Fruit fly (Drosophila melanogaster) whole organism, embryonic: ENCODE results near the gene CG14655.

ENCODE experiments used
- B-H1 ChIP-seq: fragments of 200-800 bp; sonication (Bioruptor generic); IDR thresholded peaks from 3 replicates; pipeline ENCODE4 v1.3.6; 2022; ENCODE audit warnings: missing biosample characterization, missing genetic modification characterization
- BtbVII ChIP-seq: fragments of 200-800 bp; sonication (Bioruptor generic); optimal IDR thresholded peaks from 3 replicates; lab custom pipeline; 2017; ENCODE audit warnings: missing biosample characterization, mild to moderate bottlenecking, missing genetic modification characterization
- CG10979 ChIP-seq: fragments of 200-800 bp; sonication (Bioruptor generic); optimal IDR thresholded peaks from 2 replicates; lab custom pipeline; 2018; ENCODE audit warnings: missing biosample characterization, mild to moderate bottlenecking, missing genetic modification characterization, moderate library complexity
- CG12104 ChIP-seq: fragments of 200-800 bp; sonication (Bioruptor generic); optimal IDR thresholded peaks from 3 replicates; lab custom pipeline; 2016; ENCODE audit warnings: missing biosample characterization, missing genetic modification characterization
- CG12236 ChIP-seq: fragments of 200-800 bp; sonication (Bioruptor generic); optimal IDR thresholded peaks from 2 replicates; lab custom pipeline; 2016; ENCODE audit warnings: missing biosample characterization, missing genetic modification characterization
- CG12769 ChIP-seq: fragments of 200-800 bp; sonication (Bioruptor generic); optimal IDR thresholded peaks from 2 replicates; lab custom pipeline; 2019; ENCODE audit warnings: missing biosample characterization, mild to moderate bottlenecking, missing genetic modification characterization, moderate library complexity
- CG13123 ChIP-seq: fragments of 200-800 bp; sonication (Bioruptor generic); optimal IDR thresholded peaks from 2 replicates; lab custom pipeline; 2016; ENCODE audit warnings: missing biosample characterization, missing genetic modification characterization
- CG16863 ChIP-seq: fragments of 200-800 bp; sonication (Bioruptor generic); optimal IDR thresholded peaks from 3 replicates; lab custom pipeline; 2016; ENCODE audit warnings: missing biosample characterization, missing genetic modification characterization
- CG17568 ChIP-seq: fragments of 200-800 bp; sonication (Bioruptor generic); optimal IDR thresholded peaks from 2 replicates; lab custom pipeline; 2018; ENCODE audit warnings: missing biosample characterization, mild to moderate bottlenecking, missing genetic modification characterization, moderate library complexity
- CG17802 ChIP-seq: fragments of 200-800 bp; sonication (Bioruptor generic); optimal IDR thresholded peaks from 2 replicates; lab custom pipeline; 2018; ENCODE audit warnings: missing biosample characterization, mild to moderate bottlenecking, missing genetic modification characterization, moderate library complexity
- CG18262 ChIP-seq: fragments of 200-800 bp; optimal IDR thresholded peaks from 3 replicates; lab custom pipeline; 2019; ENCODE audit warnings: missing biosample characterization, mild to moderate bottlenecking, missing genetic modification characterization, moderate library complexity
- CG2202 ChIP-seq: fragments of 200-800 bp; sonication (Bioruptor generic); optimal IDR thresholded peaks from 2 replicates; lab custom pipeline; 2018; ENCODE audit warnings: missing biosample characterization, mild to moderate bottlenecking, missing genetic modification characterization
- CG2712 ChIP-seq: fragments of 200-800 bp; optimal IDR thresholded peaks from 3 replicates; lab custom pipeline; 2019; ENCODE audit warnings: missing biosample characterization, mild to moderate bottlenecking, missing genetic modification characterization, moderate library complexity
- CG3065 ChIP-seq: fragments of 200-800 bp; sonication (Bioruptor generic); optimal IDR thresholded peaks from 2 replicates; lab custom pipeline; 2016; ENCODE audit warnings: missing biosample characterization, missing genetic modification characterization
- CG34422 ChIP-seq: fragments of 200-800 bp; sonication (Bioruptor generic); IDR thresholded peaks from 3 replicates; pipeline ENCODE4 v1.3.6; 2022; ENCODE audit warnings: missing biosample characterization, missing genetic modification characterization
- D ChIP-seq, 2 experiments: fragments of 200-800 bp in 1 of 2; fragments of >200 bp in 1 of 2; sonication (Bioruptor generic) in 1 of 2; optimal IDR thresholded peaks; 2 replicates in 1 of 2; 3 replicates in 1 of 2; lab custom pipeline; 2017; ENCODE audit warnings: mild to moderate bottlenecking in 1 of 2, missing biosample characterization in 1 of 2, missing genetic modification characterization in 1 of 2, missing genetic modification reagents in 1 of 2
- Ets65A ChIP-seq: fragments of 200-800 bp; sonication (Bioruptor generic); peaks from one replicate; lab custom pipeline; 2016; ENCODE audit warnings: missing biosample characterization, missing genetic modification characterization
- Fer2 ChIP-seq: fragments of 200-800 bp; sonication (Bioruptor generic); optimal IDR thresholded peaks from 2 replicates; lab custom pipeline; 2018; ENCODE audit warnings: missing biosample characterization, mild to moderate bottlenecking, missing genetic modification characterization, moderate library complexity
- HmgZ ChIP-seq: fragments of 200-800 bp; sonication (Bioruptor generic); optimal IDR thresholded peaks from 2 replicates; lab custom pipeline; 2018; ENCODE audit warnings: missing biosample characterization, mild to moderate bottlenecking, missing genetic modification characterization
- Lpt ChIP-seq: fragments of >200 bp; optimal IDR thresholded peaks from 2 replicates; lab custom pipeline; 2018; ENCODE audit warnings: missing biosample characterization, missing genetic modification characterization
- Myb ChIP-seq: fragments of 200-800 bp; sonication (Bioruptor generic); optimal IDR thresholded peaks from 2 replicates; lab custom pipeline; 2016; ENCODE audit warnings: missing biosample characterization, missing genetic modification characterization
- NK7.1 ChIP-seq: fragments of 200-800 bp; sonication (Bioruptor generic); optimal IDR thresholded peaks from 3 replicates; lab custom pipeline; 2016; ENCODE audit warnings: missing biosample characterization, missing genetic modification characterization
- Oli ChIP-seq: fragments of 200-800 bp; sonication (Bioruptor generic); optimal IDR thresholded peaks from 2 replicates; lab custom pipeline; 2018; ENCODE audit warnings: missing biosample characterization, mild to moderate bottlenecking, missing genetic modification characterization, moderate library complexity
- Six4 ChIP-seq: fragments of 200-800 bp; sonication (Bioruptor generic); optimal IDR thresholded peaks from 2 replicates; lab custom pipeline; 2016; ENCODE audit warnings: missing biosample characterization, missing genetic modification characterization
- Sox100B ChIP-seq: fragments of 200-800 bp; sonication (Bioruptor generic); optimal IDR thresholded peaks from 3 replicates; lab custom pipeline; 2018; ENCODE audit warnings: missing biosample characterization, mild to moderate bottlenecking, missing genetic modification characterization
- Sry-β ChIP-seq: fragments of 200-800 bp; sonication (Bioruptor generic); optimal IDR thresholded peaks from 2 replicates; lab custom pipeline; 2018; ENCODE audit warnings: missing biosample characterization, mild to moderate bottlenecking, missing genetic modification characterization, moderate library complexity
- Vsx1 ChIP-seq: fragments of 200-800 bp; sonication (Bioruptor generic); optimal IDR thresholded peaks from 2 replicates; lab custom pipeline; 2017; ENCODE audit warnings: missing biosample characterization, mild to moderate bottlenecking, missing genetic modification characterization, missing genetic modification reagents
- Xbp1 ChIP-seq: fragments of 200-800 bp; sonication (Bioruptor generic); optimal IDR thresholded peaks from 3 replicates; lab custom pipeline; 2016; ENCODE audit warnings: missing biosample characterization, mild to moderate bottlenecking, missing genetic modification characterization
- YL-1 ChIP-seq: fragments of 200-800 bp; sonication (Bioruptor generic); optimal IDR thresholded peaks from 3 replicates; lab custom pipeline; 2017; ENCODE audit warnings: missing biosample characterization, mild to moderate bottlenecking, missing genetic modification characterization
- chinmo ChIP-seq: fragments of 200-800 bp; sonication (Bioruptor generic); IDR thresholded peaks from 4 replicates; pipeline ENCODE4 v1.3.6; 2022; ENCODE audit warnings: missing biosample characterization, missing genetic modification characterization; ENCODE audit not compliant: partially characterized antibody
- dm ChIP-seq: fragments of 200-800 bp; sonication (Bioruptor generic); optimal IDR thresholded peaks from 3 replicates; lab custom pipeline; 2016; ENCODE audit warnings: missing biosample characterization, missing genetic modification characterization
- dmrt99B ChIP-seq: fragments of 200-800 bp; sonication (Bioruptor generic); optimal IDR thresholded peaks from 2 replicates; lab custom pipeline; 2018; ENCODE audit warnings: missing biosample characterization, mild to moderate bottlenecking, missing genetic modification characterization, moderate library complexity
- ewg ChIP-seq: fragments of 200-800 bp; sonication (Bioruptor generic); optimal IDR thresholded peaks from 3 replicates; lab custom pipeline; 2017; ENCODE audit warnings: mild to moderate bottlenecking, missing biosample characterization, missing genetic modification reagents, missing genetic modification characterization
- fd102C ChIP-seq: fragments of 200-800 bp; sonication (Bioruptor generic); optimal IDR thresholded peaks from 2 replicates; lab custom pipeline; 2018; ENCODE audit warnings: missing biosample characterization, mild to moderate bottlenecking, missing genetic modification characterization, moderate library complexity
- fu2 ChIP-seq: fragments of 200-800 bp; sonication (Bioruptor generic); optimal IDR thresholded peaks from 2 replicates; lab custom pipeline; 2016; ENCODE audit warnings: missing biosample characterization, missing genetic modification characterization
- gem ChIP-seq: fragments of 200-800 bp; sonication (Bioruptor generic); optimal IDR thresholded peaks from 2 replicates; lab custom pipeline; 2019; ENCODE audit warnings: missing biosample characterization, mild to moderate bottlenecking, missing genetic modification characterization, moderate library complexity
- kay ChIP-seq: fragments of 200-800 bp; sonication (Bioruptor generic); optimal IDR thresholded peaks from 2 replicates; lab custom pipeline; 2016; ENCODE audit warnings: missing biosample characterization, missing genetic modification characterization
- maf-S ChIP-seq: fragments of 200-800 bp; sonication (Bioruptor generic); optimal IDR thresholded peaks from 2 replicates; lab custom pipeline; 2016; ENCODE audit warnings: missing biosample characterization, missing genetic modification characterization
- mam ChIP-seq: fragments of 200-800 bp; sonication (Bioruptor generic); optimal IDR thresholded peaks from 3 replicates; lab custom pipeline; 2016; ENCODE audit warnings: missing biosample characterization, missing genetic modification characterization
- mirr ChIP-seq: fragments of 200-800 bp; sonication (Bioruptor generic); optimal IDR thresholded peaks from 3 replicates; lab custom pipeline; 2018; ENCODE audit warnings: missing biosample characterization, mild to moderate bottlenecking, missing genetic modification characterization
- oc ChIP-seq: fragments of 200-800 bp; sonication (Bioruptor generic); optimal IDR thresholded peaks from 2 replicates; lab custom pipeline; 2018; ENCODE audit warnings: missing biosample characterization, mild to moderate bottlenecking, missing genetic modification characterization, moderate library complexity
- pzg ChIP-seq: fragments of 200-800 bp; sonication (Bioruptor generic); optimal IDR thresholded peaks from 3 replicates; lab custom pipeline; 2018; ENCODE audit warnings: missing biosample characterization, mild to moderate bottlenecking, missing genetic modification characterization, moderate library complexity
- run ChIP-seq: fragments of 200-800 bp; sonication (Bioruptor generic); optimal IDR thresholded peaks from 3 replicates; lab custom pipeline; 2018; ENCODE audit warnings: missing biosample characterization, mild to moderate bottlenecking, missing genetic modification characterization
- sc ChIP-seq, 3 experiments: fragments of >200 bp in 2 of 3; fragments of 200-800 bp in 1 of 3; sonication (Bioruptor generic) in 1 of 3; optimal IDR thresholded peaks; 2 replicates in 2 of 3; 3 replicates in 1 of 3; lab custom pipeline; 2017; ENCODE audit warnings: mild to moderate bottlenecking in 1 of 3, missing biosample characterization in 1 of 3, missing genetic modification characterization in 1 of 3, missing genetic modification reagents in 1 of 3
- sqz ChIP-seq: fragments of 200-800 bp; sonication (Bioruptor generic); optimal IDR thresholded peaks from 3 replicates; lab custom pipeline; 2018; ENCODE audit warnings: missing biosample characterization, mild to moderate bottlenecking, missing genetic modification characterization
- tna ChIP-seq: fragments of 200-800 bp; sonication (Bioruptor generic); IDR thresholded peaks from 2 replicates; pipeline ENCODE4 v1.3.6; 2022; ENCODE audit warnings: missing biosample characterization, missing genetic modification characterization; ENCODE audit not compliant: partially characterized antibody
- wek ChIP-seq: fragments of 200-800 bp; sonication (Bioruptor generic); optimal IDR thresholded peaks from 3 replicates; lab custom pipeline; 2018; ENCODE audit warnings: missing biosample characterization, mild to moderate bottlenecking, missing genetic modification characterization, moderate library complexity

The CG14655 gene

dm6 chr3R:4739492-4740431 is 40.3 kb downstream of the CG14655 start (continued):
- TF ChIP-seq CG12236 (GFP tag; lab: Kevin White, UChicago) (peak; percentile 66), oc (tag; lab: Kevin White, UChicago) (peak; percentile 26), Oli (tag; lab: Kevin White, UChicago) (peak; percentile 92), dm (GFP tag; lab: Kevin White, UChicago) (peak; percentile 57), CG12104 (peak; percentile 90), mam (GFP tag; lab: Kevin White, UChicago) (peak; percentile 79), CG2202 (peak; percentile 32), Sox100B (peak; percentile 94), Ets65A (GFP tag; lab: Kevin White, UChicago) (peak; percentile 97), CG34422 (GFP tag; lab: Robert Waterston, UW) (no peak), Fer2 (peak; percentile 54), HmgZ (peak; percentile 30), run (tag; lab: Kevin White, UChicago) (peak; percentile 56), Lpt (GFP tag; lab: Kevin White, UChicago) (no peak), CG13123 (GFP tag; lab: Kevin White, UChicago) (peak; percentile 73), CG3065 (peak; percentile 29), CG17802 (peak; percentile 55), CG12769 (peak; percentile 27), sc (optimal IDR thresholded peaks at IDR 0.05; lab: Kevin White, UChicago) (no peak), sc (GFP tag; optimal IDR thresholded peaks at IDR 0.05; lab: Kevin White, UChicago) (peak; percentile 79), Xbp1 (peak; percentile 88), BtbVII (peak; percentile 51), Sry-β (GFP tag; lab: Kevin White, UChicago) (peak; percentile 33), D (optimal IDR thresholded peaks at IDR 0.05; lab: Kevin White, UChicago) (no peak), D (GFP tag; optimal IDR thresholded peaks at IDR 0.05; lab: Kevin White, UChicago) (peak; percentile 89), CG10979 (tag; lab: Kevin White, UChicago) (peak; percentile 86), dmrt99B (tag; lab: Kevin White, UChicago) (peak; percentile 88), tna (no peak), Six4 (GFP tag; lab: Kevin White, UChicago) (peak; percentile 89), fu2 (GFP tag; lab: Kevin White, UChicago) (peak; percentile 81), wek (GFP tag; lab: Kevin White, UChicago) (no peak), Myb (peak; percentile 66), mirr (GFP tag; lab: Kevin White, UChicago) (peak; percentile 48), CG17568 (GFP tag; lab: Kevin White, UChicago) (peak; percentile 42), maf-S (GFP tag; lab: Kevin White, UChicago) (peak; percentile 52), pzg (peak; percentile 17), sqz (peak; percentile 56), B-H1 (GFP tag; lab: Robert Waterston, UW) (no peak), gem (tag; lab: Kevin White, UChicago) (peak; percentile 91), NK7.1 (GFP tag; lab: Kevin White, UChicago) (peak; percentile 63), CG2712 (tag; lab: Kevin White, UChicago) (peak; percentile 80), kay (peak; percentile 63), chinmo (no peak), YL-1 (peak; percentile 22), ewg (GFP tag; lab: Kevin White, UChicago) (peak; percentile 86), Vsx1 (GFP tag; lab: Kevin White, UChicago) (peak; percentile 60), fd102C (GFP tag; lab: Kevin White, UChicago) (no peak), CG18262 (peak; percentile 92), CG16863 (peak; percentile 90)
